Worm (Caenorhabditis elegans): ENCODE measurements around the gene C46F11.4.

ce11 chrIII:3621211-3621897 lies 42.8 kb downstream of the C46F11.4 start:
- TF ChIP-seq unc-62 (GFP tag; optimal IDR thresholded peaks at IDR 0.05) = no peak
- TF ChIP-seq nhr-12 (tag; optimal IDR thresholded peaks at IDR 0.05) = no peak

Data from whole organism, mixed stage, embryonic.